Worm (Caenorhabditis elegans): ENCODE results near the gene ttr-42.

Gene ttr-42

DNA sequence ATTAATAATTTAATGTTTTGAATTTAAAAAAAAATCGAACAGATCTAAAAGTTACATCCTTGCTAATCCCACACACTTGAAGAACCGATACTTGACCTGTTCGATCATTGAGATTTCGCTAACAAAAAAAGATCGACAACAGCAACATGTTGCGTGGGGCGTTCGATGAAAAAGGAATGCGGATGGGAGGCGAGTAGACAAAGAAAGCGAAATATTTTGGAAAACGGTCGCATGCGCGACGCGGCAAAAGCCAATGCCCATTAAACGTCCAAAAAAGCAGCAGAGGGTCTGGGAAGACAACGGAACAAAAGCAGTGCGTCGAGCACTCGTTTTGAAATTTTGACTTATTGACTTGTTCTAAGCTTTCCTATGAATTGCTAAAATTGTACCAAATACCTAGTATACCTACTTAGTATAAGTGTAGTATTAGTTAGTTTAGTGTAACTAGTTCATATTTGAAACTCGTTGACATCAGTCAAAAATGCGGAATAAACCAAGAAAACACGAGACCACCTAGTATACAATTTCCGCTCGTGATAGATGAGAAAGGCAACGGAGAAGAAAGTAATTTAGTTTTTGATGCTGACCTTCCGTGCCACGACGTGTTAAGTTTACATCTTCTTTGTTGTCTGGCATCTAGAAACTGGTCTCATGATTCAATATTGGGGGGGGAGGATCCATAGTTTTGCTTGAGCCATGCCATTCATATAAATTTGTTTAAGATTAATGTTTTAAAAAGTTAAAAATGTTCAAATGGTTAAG lies 4.5 kb downstream of the ttr-42 start:
- peak in 1 of 2 experiments; percentile 92 for TF ChIP-seq unc-62 (GFP tag; optimal IDR thresholded peaks at IDR 0.05 in 1 of 2)
- no peak for TF ChIP-seq unc-62 (tag; optimal IDR thresholded peaks at IDR 0.05)
- no peak for TF ChIP-seq zip-11 (GFP tag; IDR thresholded peaks at IDR 0.05)
- peak; percentile 79 for TF ChIP-seq hlh-30 (tag; optimal IDR thresholded peaks at IDR 0.05; ENCODE audit: insufficient read depth)
- 0 out of 2 replicates have a peak, but pooled peaks have one; percentile 29 for TF ChIP-seq hmg-1.1 (GFP tag; IDR thresholded peaks at IDR 0.05)
- TF ChIP-seq nhr-28 (tag; optimal IDR thresholded peaks at IDR 0.05) = peak; percentile 9
- TF ChIP-seq ceh-44 (GFP tag; IDR thresholded peaks at IDR 0.05) = no peak
- peak; percentile 6 for TF ChIP-seq nhr-11 (tag; optimal IDR thresholded peaks at IDR 0.05)
- TF ChIP-seq aha-1 (tag) = peak; percentile 90

DNA sequence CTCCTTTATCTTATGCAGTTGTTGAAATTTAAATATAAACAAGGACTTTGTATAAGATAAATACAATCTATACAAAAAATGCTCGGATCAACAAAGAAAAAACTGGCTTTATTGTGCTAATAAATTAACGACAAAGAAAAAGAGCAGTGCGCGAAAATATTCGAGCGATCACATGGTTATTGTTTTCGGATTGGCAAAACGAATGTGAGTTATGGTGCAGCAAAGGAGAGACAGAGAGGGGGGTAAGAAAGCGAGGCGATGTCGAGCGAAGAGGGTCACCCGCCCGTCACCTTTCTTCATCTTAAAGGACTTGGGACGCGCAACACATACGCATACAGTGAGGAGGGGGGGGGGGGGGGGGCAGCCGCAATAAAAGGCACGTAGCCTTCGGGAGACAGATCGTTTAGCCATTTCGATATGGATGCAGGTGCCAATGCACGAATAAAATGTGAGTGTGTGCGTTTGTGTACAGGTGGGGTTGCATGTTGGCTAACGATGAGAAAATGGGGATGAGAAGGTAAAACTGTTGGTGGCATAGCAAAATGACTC lies 5.7 kb downstream of the ttr-42 start:
- TF ChIP-seq mes-2 (tag; optimal IDR thresholded peaks at IDR 0.05; ENCODE audit: poor library complexity, severe bottlenecking) = no peak
- TF ChIP-seq hlh-30 (tag; optimal IDR thresholded peaks at IDR 0.05; ENCODE audit: insufficient read depth) = peak; percentile 67
- TF ChIP-seq nhr-77 (tag; optimal IDR thresholded peaks at IDR 0.05) = no peak
- TF ChIP-seq Y48G9A.11 (GFP tag; IDR thresholded peaks at IDR 0.05) = 0 out of 2 replicates have a peak, but pooled peaks have one; percentile 12
- TF ChIP-seq ceh-44 (GFP tag; IDR thresholded peaks at IDR 0.05) = 0 out of 2 replicates have a peak, but pooled peaks have one; percentile 6
- TF ChIP-seq aha-1 (tag) = peak; percentile 24
- no peak for TF ChIP-seq ZK546.5 (tag; optimal IDR thresholded peaks at IDR 0.05)
- TF ChIP-seq ceh-32 (tag; optimal IDR thresholded peaks at IDR 0.05; ENCODE audit: poor library complexity) = no peak
- TF ChIP-seq F37D6.2 (tag; optimal IDR thresholded peaks at IDR 0.05) = no peak
- TF ChIP-seq nhr-111 (GFP tag; optimal IDR thresholded peaks at IDR 0.05) = no peak
- TF ChIP-seq attf-4 (tag; optimal IDR thresholded peaks at IDR 0.05) = no peak
- TF ChIP-seq set-16 (GFP tag; IDR thresholded peaks at IDR 0.05) = peak; percentile 60
- no peak for TF ChIP-seq lin-29 (GFP tag; IDR thresholded peaks at IDR 0.05)
- no peak for TF ChIP-seq jun-1 (tag; optimal IDR thresholded peaks at IDR 0.05)
- peak; percentile 32 for TF ChIP-seq mxl-3 (GFP tag; optimal IDR thresholded peaks at IDR 0.05)
- no peak for TF ChIP-seq vab-7 (GFP tag; IDR thresholded peaks at IDR 0.05)
- TF ChIP-seq cey-2 (tag; optimal IDR thresholded peaks at IDR 0.05; ENCODE audit: borderline replicate concordance, insufficient read depth) = no peak
- no peak for TF ChIP-seq hif-1 (tag; optimal IDR thresholded peaks at IDR 0.05)
- no peak for TF ChIP-seq lin-39 (tag; optimal IDR thresholded peaks at IDR 0.05)
- no peak for TF ChIP-seq F49E8.2 (tag; optimal IDR thresholded peaks at IDR 0.05; ENCODE audit: borderline replicate concordance)
- no peak for TF ChIP-seq skn-1 (tag; optimal IDR thresholded peaks at IDR 0.05)
- TF ChIP-seq sdz-12 (GFP tag; optimal IDR thresholded peaks at IDR 0.05) = no peak
- TF ChIP-seq nhr-76 (tag; optimal IDR thresholded peaks at IDR 0.05) = no peak
- TF ChIP-seq T20F7.1 (GFP tag; optimal IDR thresholded peaks at IDR 0.05) = no peak
- TF ChIP-seq ztf-11 (tag; optimal IDR thresholded peaks at IDR 0.05) = no peak

DNA sequence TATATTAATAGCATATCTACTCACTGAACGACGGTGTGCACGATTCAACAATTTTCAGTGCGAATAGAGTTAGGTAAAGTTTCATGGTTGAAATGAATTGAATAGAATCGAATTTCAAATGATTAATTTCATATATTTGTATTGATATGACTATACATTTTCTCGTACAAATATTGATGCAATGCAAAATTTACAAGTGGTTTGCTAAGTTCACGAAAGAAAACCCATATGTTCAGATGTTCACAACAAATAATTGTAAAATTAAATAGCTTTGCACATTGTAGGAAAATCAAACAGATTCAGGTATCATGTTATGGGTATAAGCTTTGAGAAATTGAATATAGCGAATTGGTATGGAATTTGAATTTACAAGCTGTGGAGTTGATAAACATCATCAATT lies 8.1 kb downstream of the ttr-42 start, which contains the start of gene H01M10.2:
Gene H01M10.2 (minus strand): TSS at position 101 of the 400 bp plus-strand sequence.
- TF ChIP-seq nhr-42 (GFP tag; IDR thresholded peaks at IDR 0.05) (no peak), ctbp-1 (GFP tag; IDR thresholded peaks at IDR 0.05) (no peak), ceh-28 (tag; optimal IDR thresholded peaks at IDR 0.05) (no peak), dmd-8 (GFP tag; IDR thresholded peaks at IDR 0.05) (no peak), ama-1 (optimal IDR thresholded peaks at IDR 0.05) (no peak), set-16 (GFP tag; IDR thresholded peaks at IDR 0.05) (no peak), ceh-44 (GFP tag; IDR thresholded peaks at IDR 0.05) (no peak), nhr-10 (tag; optimal IDR thresholded peaks at IDR 0.05) (no peak)

Measured in whole organism, L4 larva.